Worm (Caenorhabditis elegans) whole organism, mixed stage, embryonic: ENCODE results near the gene xol-1.

Experiments
- blmp-1 ChIP-seq: fragments of 150-350 bp; optimal IDR thresholded peaks from 2 replicates; lab custom pipeline; 2014; ENCODE audit warnings: missing biosample characterization, missing genetic modification characterization
- ceh-39 ChIP-seq: fragments of 150-350 bp; optimal IDR thresholded peaks from 2 replicates; lab custom pipeline; 2014; ENCODE audit warnings: missing biosample characterization, missing genetic modification characterization
- ces-1 ChIP-seq: fragments of 150-350 bp; optimal IDR thresholded peaks from 2 replicates; lab custom pipeline; 2014; ENCODE audit warnings: missing biosample characterization, missing genetic modification reagents, missing genetic modification characterization
- ham-2 ChIP-seq: fragments of 200-800 bp; sonication (Bioruptor generic); optimal IDR thresholded peaks from 2 replicates; lab custom pipeline; 2018; ENCODE audit warnings: mild to moderate bottlenecking, missing genetic modification characterization, missing compliant biosample characterization
- lsy-2 ChIP-seq: fragments of 150-350 bp; optimal IDR thresholded peaks from 2 replicates; lab custom pipeline; 2014; ENCODE audit warnings: missing biosample characterization, missing genetic modification characterization
- snpc-4 ChIP-seq: fragments of 150-350 bp; optimal IDR thresholded peaks from 2 replicates; lab custom pipeline; 2014; ENCODE audit warnings: missing biosample characterization, missing genetic modification characterization
- unc-39 ChIP-seq: fragments of 150-350 bp; optimal IDR thresholded peaks from 2 replicates; lab custom pipeline; 2014; ENCODE audit warnings: missing biosample characterization, missing genetic modification characterization
- unc-62 ChIP-seq: fragments of 150-350 bp; optimal IDR thresholded peaks from 2 replicates; lab custom pipeline; 2014; ENCODE audit warnings: missing biosample characterization, missing genetic modification reagents, missing genetic modification characterization
- zip-8 ChIP-seq: fragments of 150-350 bp; optimal IDR thresholded peaks from 2 replicates; lab custom pipeline; 2014; ENCODE audit warnings: missing biosample characterization, missing genetic modification characterization
- ztf-11 ChIP-seq: fragments of 150-350 bp; optimal IDR thresholded peaks from 2 replicates; lab custom pipeline; 2014; ENCODE audit warnings: missing biosample characterization, missing genetic modification characterization

ce11 chrX:8003663-8004062 is 37.5 kb upstream of the xol-1 start, which contains the start of the genes F45E1.1 and F45E1.2:
- no peak for TF ChIP-seq lsy-2 (tag; lab: Kevin White, UChicago)
- no peak for TF ChIP-seq unc-62 (GFP tag; lab: Kevin White, UChicago)
- TF ChIP-seq unc-39 (tag; lab: Kevin White, UChicago), result no peak
- TF ChIP-seq ztf-11 (tag; lab: Kevin White, UChicago), result no peak
- TF ChIP-seq ham-2, result no peak
- no peak for TF ChIP-seq blmp-1 (tag; lab: Kevin White, UChicago)
- TF ChIP-seq ces-1, result no peak
- TF ChIP-seq ceh-39, result no peak
- TF ChIP-seq zip-8 (tag; lab: Kevin White, UChicago), result no peak
- no peak for TF ChIP-seq snpc-4
